Worm (Caenorhabditis elegans) whole organism, early embryonic: ENCODE data around the gene mab-5.

Source experiments
- B0310.2 ChIP-seq: sonication (generic microtip); optimal IDR thresholded peaks from 2 replicates; lab custom pipeline; 2016; ENCODE audit warnings: mild to moderate bottlenecking, missing genetic modification characterization, missing compliant biosample characterization
- F13C5.2 ChIP-seq: sonication (generic microtip); optimal IDR thresholded peaks from 2 replicates; lab custom pipeline; 2017; ENCODE audit warnings: mild to moderate bottlenecking, missing genetic modification characterization, inconsistent platforms, missing compliant biosample characterization
- aly-1 ChIP-seq: sonication (generic microtip); optimal IDR thresholded peaks from 2 replicates; lab custom pipeline; 2016; ENCODE audit warnings: missing genetic modification characterization, missing compliant biosample characterization
- ama-1 ChIP-seq: fragments of 150-350 bp; optimal IDR thresholded peaks from 2 replicates; lab custom pipeline; 2014
- ceh-13 ChIP-seq: fragments of 200-800 bp; sonication (Bioruptor generic); optimal IDR thresholded peaks from 2 replicates; lab custom pipeline; 2018; ENCODE audit warnings: mild to moderate bottlenecking, missing genetic modification characterization, missing compliant biosample characterization
- ceh-36 ChIP-seq: sonication (generic microtip); optimal IDR thresholded peaks from 2 replicates; lab custom pipeline; 2016; ENCODE audit warnings: missing genetic modification characterization, inconsistent platforms, missing compliant biosample characterization
- ets-7 ChIP-seq: sonication (generic microtip); optimal IDR thresholded peaks from 2 replicates; lab custom pipeline; 2016; ENCODE audit warnings: missing genotype, missing genetic modification characterization, missing compliant biosample characterization
- flt-1 ChIP-seq: fragments of 200-800 bp; sonication (Bioruptor generic); IDR thresholded peaks from 2 replicates; pipeline ENCODE4 v1.3.6; 2022; ENCODE audit warnings: missing genetic modification characterization, missing compliant biosample characterization
- hmbx-1 ChIP-seq: sonication (generic microtip); optimal IDR thresholded peaks from 2 replicates; lab custom pipeline; 2016; ENCODE audit warnings: mild to moderate bottlenecking, missing genetic modification characterization, missing compliant biosample characterization
- scrt-1 ChIP-seq: fragments of 200-800 bp; sonication (Bioruptor generic); IDR thresholded peaks from 2 replicates; pipeline ENCODE4 v1.3.6; 2022; ENCODE audit warnings: missing genetic modification characterization, missing compliant biosample characterization
- tbx-11 ChIP-seq: fragments of 200-800 bp; sonication (Bioruptor generic); IDR thresholded peaks from 2 replicates; pipeline ENCODE4 v1.3.6; 2022; ENCODE audit warnings: missing genetic modification characterization, missing compliant biosample characterization
- tbx-37 ChIP-seq: fragments of 200-800 bp; sonication (Bioruptor generic); conservative IDR thresholded peaks from 2 replicates; pipeline ENCODE4 v1.3.6; 2022; ENCODE audit warnings: missing genetic modification reagents, missing genetic modification characterization, missing compliant biosample characterization
- tra-4 ChIP-seq: sonication (generic microtip); optimal IDR thresholded peaks from 2 replicates; lab custom pipeline; 2017; ENCODE audit warnings: missing genetic modification characterization, missing compliant biosample characterization

DNA sequence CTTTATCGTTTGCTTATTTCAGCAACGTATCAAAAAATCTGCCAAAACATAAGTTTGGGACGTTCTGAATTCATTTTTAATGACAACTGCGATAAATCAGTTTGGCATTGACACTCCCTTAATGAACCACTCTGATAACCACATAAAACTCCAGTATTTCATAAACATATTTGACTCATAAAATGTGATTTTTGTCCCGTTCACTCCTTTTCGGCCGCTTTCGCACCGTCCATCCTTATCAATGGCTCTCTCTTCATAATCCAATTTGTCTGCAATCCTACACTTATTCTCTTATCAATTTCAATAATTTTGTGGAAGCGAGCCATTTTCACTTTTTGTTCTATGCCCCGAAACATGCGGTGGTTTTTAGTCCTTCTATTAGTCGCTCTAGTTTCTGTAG, 24.7 kb downstream of the mab-5 start, which contains the start of gene pcp-1:
- TF ChIP-seq ceh-36 (tag; lab: Kevin White, UChicago), result no peak
- no peak for TF ChIP-seq ama-1 (lab: Kevin White, UChicago)
- no peak for TF ChIP-seq aly-1 (tag; lab: Kevin White, UChicago)
- no peak for TF ChIP-seq F13C5.2 (tag; lab: Kevin White, UChicago)
- no peak for TF ChIP-seq hmbx-1 (tag; lab: Kevin White, UChicago)
- no peak for TF ChIP-seq scrt-1 (GFP tag; lab: Robert Waterston, UW)
- no peak for TF ChIP-seq B0310.2 (tag; lab: Kevin White, UChicago)
- TF ChIP-seq ets-7 (tag; lab: Kevin White, UChicago), result no peak
- TF ChIP-seq ceh-13 (GFP tag; lab: Kevin White, UChicago), result no peak
- no peak for TF ChIP-seq tra-4 (tag; lab: Kevin White, UChicago)
- TF ChIP-seq flt-1 (GFP tag; lab: Robert Waterston, UW), result no peak
- TF ChIP-seq tbx-11, result no peak
- TF ChIP-seq tbx-37, result no peak
